Worm (Caenorhabditis elegans): ENCODE measurements around the gene pitr-6.
"Not testable (repeated sequence)": the region's sequence is repeated elsewhere in the genome, so short reads cannot be mapped to it uniquely, and the experiment has no call there.

Gene pitr-6

ce11 chrII:12438441-12438840, 6.7 kb upstream of the pitr-6 start, which contains the start of gene Y57A10C.9:
Gene Y57A10C.9 (minus strand): TSS chrII:12438541.
- TF ChIP-seq unc-62 (GFP tag; optimal IDR thresholded peaks at IDR 0.05) = no peak

ce11 chrII:12441164-12441563, 4.0 kb upstream of the pitr-6 start, which contains the start of gene Y57A10C.10:
Gene Y57A10C.10 (minus strand): TSS chrII:12441264.
- TF ChIP-seq unc-62 (GFP tag; optimal IDR thresholded peaks at IDR 0.05) = not testable (repeated sequence)

DNA sequence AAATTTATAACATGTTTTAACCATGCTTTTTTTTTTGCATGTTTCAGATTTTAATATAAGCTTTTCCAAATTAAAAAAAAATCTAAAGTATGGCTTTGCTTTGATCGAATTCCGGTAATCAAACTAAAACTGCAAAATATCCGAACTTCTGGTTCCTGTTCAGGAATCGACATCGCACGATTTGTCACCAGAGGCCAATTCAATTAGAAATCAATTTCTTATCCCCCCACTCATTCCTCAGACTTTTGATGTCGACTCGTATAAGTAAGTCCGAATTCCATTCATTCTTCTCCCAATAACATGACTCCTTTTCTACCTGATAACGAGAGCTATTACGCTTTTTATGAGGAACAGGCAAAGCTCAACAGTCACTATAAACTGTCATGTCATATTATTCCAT, 3.1 kb downstream of the pitr-6 start, which contains the start of gene srh-27:
TSS of gene srh-27 (plus strand) at position 301 of the 400 bp plus-strand sequence.
- no peak for TF ChIP-seq unc-62 (GFP tag; optimal IDR thresholded peaks at IDR 0.05)

ce11 chrII:12449849-12450248, 4.7 kb downstream of the pitr-6 start, which contains the start of gene sre-34:
Gene sre-34 (plus strand): TSS chrII:12450149.
- TF ChIP-seq unc-62 (GFP tag; optimal IDR thresholded peaks at IDR 0.05) = no peak

- TF ChIP-seq unc-62 (GFP tag; optimal IDR thresholded peaks at IDR 0.05) = no peak
Measured at ce11 chrII:12452754-12453352, 7.7 kb downstream of the pitr-6 start, which contains the start of the genes sre-35 and sre-33. Gene sre-35 (minus strand): TSS chrII:12452854. Gene sre-33 (plus strand): TSS chrII:12453302.

DNA sequence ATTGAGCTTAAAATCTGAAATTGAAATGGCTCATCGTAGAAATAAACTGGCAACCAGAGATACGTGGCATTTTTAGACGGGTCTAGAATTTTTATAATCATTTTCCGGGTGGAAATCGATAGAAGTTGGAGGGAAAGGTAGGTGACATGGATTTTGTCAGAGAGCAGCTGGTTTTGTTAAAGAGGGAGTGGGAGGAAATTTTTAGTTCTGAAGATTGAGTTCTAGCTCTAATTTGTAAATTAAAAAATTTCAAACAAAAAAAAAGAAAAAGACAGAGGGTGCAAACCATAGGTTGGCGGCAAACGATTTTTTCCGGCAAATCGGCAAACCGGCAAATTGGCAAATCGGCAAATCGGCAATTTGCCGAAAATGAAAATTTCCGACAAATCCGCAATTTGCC, 11.5 kb downstream of the pitr-6 start, which contains the start of gene sre-32:
TSS of gene sre-32 (minus strand) at position 101 of the 400 bp plus-strand sequence.
- TF ChIP-seq unc-62 (GFP tag; optimal IDR thresholded peaks at IDR 0.05) = no peak

ce11 chrII:12457275-12457674, 12.1 kb downstream of the pitr-6 start, which contains the start of gene sre-38:
Gene sre-38 (plus strand): TSS chrII:12457575.
- TF ChIP-seq unc-62 (GFP tag; optimal IDR thresholded peaks at IDR 0.05) = no peak

- TF ChIP-seq unc-62 (GFP tag; optimal IDR thresholded peaks at IDR 0.05) = no peak
Measured at ce11 chrII:12459422-12459821, 14.3 kb downstream of the pitr-6 start, which contains the start of gene tag-281. Gene tag-281 (plus strand): TSS chrII:12459761.

ce11 chrII:12460602-12461453, 15.7 kb downstream of the pitr-6 start, which contains the start of gene tag-280:
Gene tag-280 (plus strand): TSS chrII:12460652.
- no peak for TF ChIP-seq unc-62 (GFP tag; optimal IDR thresholded peaks at IDR 0.05)

DNA sequence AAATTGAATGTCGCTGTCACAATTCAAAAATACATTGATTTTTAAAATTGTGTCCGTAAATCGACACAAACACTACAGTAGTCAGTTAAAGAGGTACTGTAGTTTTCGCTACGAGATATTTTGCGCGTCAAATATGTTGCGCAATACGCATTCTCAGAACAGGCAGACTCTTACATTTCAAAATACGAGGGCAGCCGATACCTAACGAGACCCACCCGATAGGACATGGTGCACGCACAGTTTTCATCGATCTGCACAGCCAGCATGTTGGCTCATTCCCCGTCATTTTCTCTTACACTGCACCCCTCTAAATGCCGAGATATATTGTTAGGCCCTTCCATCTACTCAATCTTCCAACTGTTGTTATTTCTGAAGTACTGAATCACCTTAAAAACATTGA, 17.1 kb downstream of the pitr-6 start, which contains the start of gene F15A4.2:
TSS of gene F15A4.2 (plus strand) at position 301 of the 400 bp plus-strand sequence.
- no peak for TF ChIP-seq unc-62 (GFP tag; optimal IDR thresholded peaks at IDR 0.05)

DNA sequence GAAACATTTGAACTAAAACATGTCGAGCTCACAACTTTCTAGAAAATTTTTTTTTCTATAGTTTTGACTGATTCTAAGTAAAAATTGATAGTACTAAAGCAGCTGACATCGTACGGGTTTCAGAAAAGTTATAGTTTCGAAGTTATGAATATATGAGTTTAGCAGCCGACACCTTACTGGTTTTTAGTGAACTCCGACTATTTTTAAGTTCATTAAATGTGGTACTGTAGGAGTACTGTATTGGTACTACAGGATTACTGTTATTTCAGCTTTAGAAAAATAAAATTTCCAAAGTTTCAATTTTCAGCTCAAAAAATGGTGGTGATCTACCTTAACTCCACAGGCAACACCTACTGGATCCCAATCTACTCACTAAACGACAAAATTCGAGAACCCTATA, 20.4 kb downstream of the pitr-6 start, which contains the start of gene sre-37:
TSS of gene sre-37 (plus strand) at position 301 of the 400 bp plus-strand sequence.
- TF ChIP-seq unc-62 (GFP tag; optimal IDR thresholded peaks at IDR 0.05) = no peak

DNA sequence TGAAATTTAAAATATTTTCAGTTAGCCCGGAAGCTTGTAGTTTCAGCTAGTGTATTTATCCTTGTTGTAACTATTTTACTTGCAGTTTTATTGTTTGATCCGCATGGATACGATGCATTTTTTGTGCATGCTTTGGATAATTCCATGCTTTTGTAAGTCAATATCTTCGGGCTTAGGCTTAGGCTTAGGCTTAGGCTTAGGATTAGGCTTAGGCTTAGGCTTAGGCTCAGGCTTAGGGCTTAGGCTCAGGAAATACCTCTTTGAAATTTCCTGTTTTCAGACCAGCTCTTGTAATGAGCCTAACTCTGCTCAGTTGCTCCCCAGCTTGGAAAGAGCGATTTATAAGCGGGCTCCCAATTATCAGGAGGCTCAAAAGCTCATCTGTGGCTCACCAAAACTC, 21.9 kb downstream of the pitr-6 start, which contains the start of gene srg-16:
TSS of gene srg-16 (plus strand) at position 87 of the 400 bp plus-strand sequence.
- no peak for TF ChIP-seq unc-62 (GFP tag; optimal IDR thresholded peaks at IDR 0.05)

- TF ChIP-seq unc-62 (GFP tag; optimal IDR thresholded peaks at IDR 0.05) = no peak
Measured at ce11 chrII:12471138-12471855, 26.2 kb downstream of the pitr-6 start, which contains the start of the genes F15A4.5 and phat-8. Gene F15A4.5 (minus strand): TSS chrII:12471238. Gene phat-8 (plus strand): TSS chrII:12471805.

- TF ChIP-seq unc-62 (GFP tag; optimal IDR thresholded peaks at IDR 0.05) = no peak
Measured at ce11 chrII:12473406-12473805, 28.3 kb downstream of the pitr-6 start, which contains the start of gene srg-17. Gene srg-17 (plus strand): TSS chrII:12473706.

DNA sequence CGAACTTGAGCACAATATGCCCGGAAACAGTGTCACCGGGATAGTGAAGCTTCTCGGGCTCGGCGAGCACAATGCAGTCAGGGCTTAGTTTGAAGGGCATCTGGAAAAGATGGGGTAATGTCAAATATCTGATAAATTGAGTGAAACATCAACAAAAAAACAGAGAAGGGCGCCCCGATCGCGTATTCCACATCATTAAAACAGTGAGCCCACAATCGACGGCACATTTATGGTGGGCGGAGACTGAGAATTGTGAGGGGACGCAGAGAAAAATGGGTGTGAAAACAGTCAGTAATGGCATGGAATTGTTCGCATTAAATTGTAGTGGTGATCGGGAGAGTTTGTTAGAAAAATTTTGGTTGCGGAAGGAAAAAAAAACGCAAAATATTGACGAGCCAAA, 35.7 kb downstream of the pitr-6 start, which contains the start of gene arrd-9:
TSS of gene arrd-9 (minus strand) at position 101 of the 400 bp plus-strand sequence.
- TF ChIP-seq unc-62 (GFP tag; optimal IDR thresholded peaks at IDR 0.05) = no peak

Data from whole organism, dauer.